Fruit fly (Drosophila melanogaster) whole organism, larva: ENCODE measurements around the gene CG1695.

Experiments
- noc ChIP-seq: fragments of 200-800 bp; sonication (Bioruptor generic); optimal IDR thresholded peaks from 3 replicates; lab custom pipeline; 2019; ENCODE audit warnings: missing biosample characterization, mild to moderate bottlenecking, missing genetic modification characterization, moderate library complexity

The CG1695 gene

dm6 chrX:20433345-20434332, at the start of gene CG1695:
Gene CG1695 (plus strand): TSS chrX:20433950.
- no peak for TF ChIP-seq noc

dm6 chrX:20385865-20386264, 47.9 kb upstream of the CG1695 start:
- TF ChIP-seq noc: no peak

dm6 chrX:20389633-20390032, 44.1 kb upstream of the CG1695 start:
- TF ChIP-seq noc: no peak

- TF ChIP-seq noc: no peak
Measured at dm6 chrX:20390706-20391105, 43.0 kb upstream of the CG1695 start, which contains the start of gene jb. Gene jb (minus strand): TSS chrX:20390806.

dm6 chrX:20391230-20391629, 42.5 kb upstream of the CG1695 start:
- no peak for TF ChIP-seq noc

- no peak for TF ChIP-seq noc
Measured at dm6 chrX:20393580-20393979, 40.2 kb upstream of the CG1695 start, which contains the start of gene Syx16. Gene Syx16 (minus strand): TSS chrX:20393751.

dm6 chrX:20394066-20394913, 39.5 kb upstream of the CG1695 start, which contains the start of gene HERC2:
Gene HERC2 (plus strand): TSS chrX:20394395.
- TF ChIP-seq noc: no peak

- TF ChIP-seq noc: no peak
Measured at dm6 chrX:20411635-20412034, 22.1 kb upstream of the CG1695 start.

- TF ChIP-seq noc: no peak
Measured at dm6 chrX:20413481-20413880, 20.3 kb upstream of the CG1695 start, which contains the start of gene CG15459. Gene CG15459 (minus strand): TSS chrX:20413581.

dm6 chrX:20414099-20414498, 19.7 kb upstream of the CG1695 start, which contains the start of gene CG15458:
Gene CG15458 (minus strand): TSS chrX:20414199.
- no peak for TF ChIP-seq noc

dm6 chrX:20415444-20415843, 18.3 kb upstream of the CG1695 start, which contains the start of gene Obp19a:
Gene Obp19a (plus strand): TSS chrX:20415744.
- no peak for TF ChIP-seq noc

- TF ChIP-seq noc: no peak
Measured at dm6 chrX:20416433-20416832, 17.3 kb upstream of the CG1695 start, which contains the start of gene Obp19b. Gene Obp19b (plus strand): TSS chrX:20416733.

dm6 chrX:20418864-20419263, 14.9 kb upstream of the CG1695 start, which contains the start of gene Obp19c:
Gene Obp19c (minus strand): TSS chrX:20418964.
- no peak for TF ChIP-seq noc

- TF ChIP-seq noc: no peak
Measured at dm6 chrX:20419313-20419712, 14.4 kb upstream of the CG1695 start, which contains the start of gene Obp19d. Gene Obp19d (plus strand): TSS chrX:20419613.

- TF ChIP-seq noc: no peak
Measured at dm6 chrX:20423158-20423557, 10.6 kb upstream of the CG1695 start.

dm6 chrX:20423747-20424165, 10.0 kb upstream of the CG1695 start, which contains the start of the genes Pp4-19C and cactin:
Gene Pp4-19C (minus strand): TSS chrX:20424002.
Gene cactin (plus strand): TSS chrX:20424069.
- no peak for TF ChIP-seq noc
